Fruit fly (Drosophila melanogaster) Kc167 (cell line): ENCODE data around the gene CG10959.

Experiments
- Myc ChIP-seq: fragments of >200 bp; optimal IDR thresholded peaks from 2 replicates; lab custom pipeline; 2017; ENCODE audit warnings: missing external identifiers
- Sin3A ChIP-seq: fragments of >200 bp; optimal IDR thresholded peaks from 2 replicates; lab custom pipeline; 2018; ENCODE audit warnings: missing external identifiers
- h ChIP-seq: fragments of >200 bp; optimal IDR thresholded peaks from 3 replicates; lab custom pipeline; 2018; ENCODE audit warnings: missing external identifiers
- insv ChIP-seq: fragments of >200 bp; optimal IDR thresholded peaks from 3 replicates; lab custom pipeline; 2018; ENCODE audit warnings: missing external identifiers
- psq ChIP-seq: fragments of >200 bp; optimal IDR thresholded peaks from 2 replicates; lab custom pipeline; 2017; ENCODE audit warnings: missing external identifiers
- ttk ChIP-seq: sonication (Bioruptor generic); optimal IDR thresholded peaks from 2 replicates; lab custom pipeline; 2017; ENCODE audit warnings: missing external identifiers

DNA sequence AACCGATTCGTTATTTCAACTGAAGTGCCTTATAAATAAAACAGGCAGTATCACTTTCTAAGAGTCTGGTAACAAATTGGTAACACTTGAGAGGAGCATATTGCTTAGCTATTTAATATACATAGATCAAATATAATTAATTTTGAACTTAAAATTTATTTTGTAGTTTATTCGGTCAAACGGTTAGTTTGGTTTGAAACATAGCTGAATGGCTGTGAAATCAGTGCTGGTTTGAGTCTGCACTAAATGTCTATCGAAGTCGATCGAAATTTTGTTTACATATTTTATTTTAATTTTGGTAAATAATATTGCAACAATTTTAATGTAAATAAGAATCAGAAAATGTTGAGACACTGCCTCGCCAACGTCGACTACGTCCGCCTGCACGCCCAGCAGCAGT, at the start of gene CG10959:
- no peak for TF ChIP-seq ttk
- no peak for TF ChIP-seq h
- no peak for TF ChIP-seq psq
- no peak for TF ChIP-seq insv (lab: Kevin White, UChicago)
- no peak for TF ChIP-seq Sin3A (lab: Kevin White, UChicago)
- no peak for TF ChIP-seq Myc (lab: Kevin White, UChicago)
